Fruit fly (Drosophila melanogaster) whole organism, adult: ENCODE measurements around the gene beg.

Source experiments
- CG11617 ChIP-seq: fragments of 200-800 bp; sonication (Bioruptor generic); optimal IDR thresholded peaks from 2 replicates; lab custom pipeline; 2017; ENCODE audit warnings: mild to moderate bottlenecking, missing biosample characterization, missing genetic modification reagents, missing genetic modification characterization
- CG12768 ChIP-seq: fragments of 200-800 bp; sonication (Bioruptor generic); optimal IDR thresholded peaks from 2 replicates; lab custom pipeline; 2017; ENCODE audit warnings: missing biosample characterization, missing genetic modification characterization, mild to moderate bottlenecking, moderate library complexity, missing genetic modification reagents
- CG14711 ChIP-seq: fragments of 200-800 bp; sonication (Bioruptor generic); optimal IDR thresholded peaks from 2 replicates; lab custom pipeline; 2018; ENCODE audit warnings: missing biosample characterization, mild to moderate bottlenecking, missing genetic modification characterization, moderate library complexity
- CG1620 ChIP-seq: fragments of 200-800 bp; sonication (Bioruptor generic); optimal IDR thresholded peaks from 2 replicates; lab custom pipeline; 2016; ENCODE audit warnings: missing biosample characterization, missing genetic modification characterization
- CG33017 ChIP-seq: fragments of 200-800 bp; sonication (Bioruptor generic); optimal IDR thresholded peaks from 2 replicates; lab custom pipeline; 2018; ENCODE audit warnings: missing biosample characterization, mild to moderate bottlenecking, missing genetic modification characterization, moderate library complexity
- CG5204 ChIP-seq: fragments of 200-800 bp; sonication (Bioruptor generic); optimal IDR thresholded peaks from 2 replicates; lab custom pipeline; 2016; ENCODE audit warnings: missing biosample characterization, missing genetic modification characterization
- CG7045 ChIP-seq: fragments of 200-800 bp; sonication (Bioruptor generic); optimal IDR thresholded peaks from 2 replicates; lab custom pipeline; 2017; ENCODE audit warnings: missing biosample characterization, mild to moderate bottlenecking, missing genetic modification characterization
- CG7101 ChIP-seq: fragments of 200-800 bp; sonication (Bioruptor generic); optimal IDR thresholded peaks from 2 replicates; lab custom pipeline; 2018; ENCODE audit warnings: missing biosample characterization, mild to moderate bottlenecking, missing genetic modification characterization, moderate library complexity
- Clk ChIP-seq: fragments of 200-800 bp; sonication (Bioruptor generic); optimal IDR thresholded peaks from 2 replicates; lab custom pipeline; 2017; ENCODE audit warnings: missing biosample characterization, missing genetic modification characterization
- Crg-1 ChIP-seq: fragments of 200-800 bp; sonication (Bioruptor generic); optimal IDR thresholded peaks from 2 replicates; lab custom pipeline; 2016; ENCODE audit warnings: missing biosample characterization, missing genetic modification characterization
- Hr96 ChIP-seq: fragments of 200-800 bp; sonication (Bioruptor generic); optimal IDR thresholded peaks from 2 replicates; lab custom pipeline; 2016; ENCODE audit warnings: missing biosample characterization, missing genetic modification characterization
- Mnt ChIP-seq: fragments of 200-800 bp; sonication (Bioruptor generic); optimal IDR thresholded peaks from 2 replicates; lab custom pipeline; 2016; ENCODE audit warnings: missing biosample characterization, mild to moderate bottlenecking, missing genetic modification characterization
- bab1 ChIP-seq: fragments of 200-800 bp; sonication (Bioruptor generic); optimal IDR thresholded peaks from 3 replicates; lab custom pipeline; 2019; ENCODE audit warnings: missing biosample characterization, mild to moderate bottlenecking, missing genetic modification characterization, moderate library complexity
- cic ChIP-seq: fragments of 200-800 bp; sonication (Bioruptor generic); optimal IDR thresholded peaks from 2 replicates; lab custom pipeline; 2017; ENCODE audit warnings: missing biosample characterization, mild to moderate bottlenecking, missing genetic modification characterization, moderate library complexity
- cnc ChIP-seq, 2 experiments: fragments of >200 bp; optimal IDR thresholded peaks; 2 replicates each; lab custom pipeline; 2017
- kay ChIP-seq: fragments of 200-800 bp; sonication (Bioruptor generic); peaks from one replicate; lab custom pipeline; 2016; ENCODE audit warnings: missing biosample characterization, missing genetic modification characterization, borderline replicate concordance
- ovo ChIP-seq: fragments of 200-800 bp; sonication (Bioruptor generic); optimal IDR thresholded peaks from 2 replicates; lab custom pipeline; 2016; ENCODE audit warnings: missing biosample characterization, missing genetic modification characterization
- pad ChIP-seq: fragments of 200-800 bp; sonication (Bioruptor generic); optimal IDR thresholded peaks from 3 replicates; lab custom pipeline; 2017; ENCODE audit warnings: missing biosample characterization, missing genetic modification characterization, mild to moderate bottlenecking, moderate library complexity, missing genetic modification reagents
- tj ChIP-seq: fragments of 200-800 bp; sonication (Bioruptor generic); optimal IDR thresholded peaks from 3 replicates; lab custom pipeline; 2017; ENCODE audit warnings: missing biosample characterization, mild to moderate bottlenecking, missing genetic modification characterization, moderate library complexity
- toe ChIP-seq: fragments of 200-800 bp; sonication (Bioruptor generic); optimal IDR thresholded peaks from 2 replicates; lab custom pipeline; 2016; ENCODE audit warnings: missing biosample characterization, missing genetic modification characterization

The beg gene

DNA sequence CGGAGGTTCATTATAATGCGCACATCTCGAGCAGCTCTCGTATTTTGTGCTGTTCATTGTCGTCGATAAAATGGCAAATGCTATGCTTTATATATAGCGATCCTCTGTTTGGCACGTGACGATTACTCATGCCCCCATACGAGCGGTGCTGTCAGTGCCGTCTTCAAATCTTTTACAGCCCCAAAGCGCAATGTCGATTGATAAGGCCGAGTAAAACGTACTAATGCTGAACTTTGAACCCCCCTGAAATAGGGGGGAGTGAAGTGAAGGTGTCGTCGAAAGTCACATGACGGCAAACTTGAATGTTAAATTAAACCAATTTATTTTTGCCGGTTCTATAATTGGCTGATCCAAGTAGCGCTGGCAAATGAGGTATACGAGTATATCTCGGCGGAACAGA, 35.2 kb upstream of the beg start:
- TF ChIP-seq tj (GFP tag; lab: Kevin White, UChicago) (peak; percentile 27), CG11617 (peak; percentile 45), CG7045 (peak; percentile 43), CG1620 (no peak), Hr96 (peak; percentile 86), bab1 (GFP tag; lab: Kevin White, UChicago) (peak; percentile 15), CG12768 (GFP tag; lab: Kevin White, UChicago) (peak; percentile 97), CG14711 (no peak), pad (GFP tag; lab: Kevin White, UChicago) (no peak), Crg-1 (GFP tag; lab: Kevin White, UChicago) (peak; percentile 4), cnc (optimal IDR thresholded peaks at IDR 0.05; lab: Kevin White, UChicago) (no peak), Mnt (GFP tag; lab: Kevin White, UChicago) (peak; percentile 64), Clk (GFP tag; lab: Kevin White, UChicago) (peak; percentile 64), toe (GFP tag; lab: Kevin White, UChicago) (no peak), CG7101 (tag; lab: Kevin White, UChicago) (peak; percentile 36), cic (GFP tag; lab: Kevin White, UChicago) (peak; percentile 69), CG33017 (tag; lab: Kevin White, UChicago) (peak; percentile 58), ovo (no peak), kay (GFP tag; lab: Kevin White, UChicago) (no peak), CG5204 (no peak)

DNA sequence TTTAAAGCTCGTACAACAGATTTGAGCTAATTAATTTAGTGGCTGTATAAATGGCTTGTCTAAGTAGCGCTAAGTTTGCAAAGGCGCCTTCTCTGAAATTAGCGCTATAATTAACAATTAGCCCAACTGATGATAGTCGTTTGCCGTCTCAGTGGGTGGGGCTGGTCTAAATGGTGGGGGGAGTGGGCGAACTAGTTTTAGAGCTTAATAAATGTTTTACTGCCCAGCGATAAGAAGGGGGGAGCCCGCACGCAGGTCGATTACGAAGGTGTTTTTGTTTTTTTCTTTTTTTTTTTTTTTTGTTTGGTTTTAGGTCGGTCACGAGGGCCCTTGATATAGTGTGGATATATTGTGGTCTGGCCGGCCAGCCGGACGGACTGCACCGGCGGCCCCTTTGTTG, 34.4 kb upstream of the beg start:
- peak; percentile 21 for TF ChIP-seq CG33017 (tag; lab: Kevin White, UChicago)
- TF ChIP-seq CG14711: no peak
- TF ChIP-seq Clk (GFP tag; lab: Kevin White, UChicago): no peak
- peak; percentile 38 for TF ChIP-seq cic (GFP tag; lab: Kevin White, UChicago)
- no peak for TF ChIP-seq CG1620
- no peak for TF ChIP-seq Crg-1 (GFP tag; lab: Kevin White, UChicago)
- no peak for TF ChIP-seq ovo
- peak; percentile 33 for TF ChIP-seq CG7101 (tag; lab: Kevin White, UChicago)
- TF ChIP-seq CG11617: peak; percentile 9
- peak; percentile 63 for TF ChIP-seq CG7045
- no peak for TF ChIP-seq Hr96
- no peak for TF ChIP-seq bab1 (GFP tag; lab: Kevin White, UChicago)
- TF ChIP-seq cnc (optimal IDR thresholded peaks at IDR 0.05; lab: Kevin White, UChicago): no peak
- TF ChIP-seq tj (GFP tag; lab: Kevin White, UChicago): no peak
- TF ChIP-seq kay (GFP tag; lab: Kevin White, UChicago): no peak
- TF ChIP-seq toe (GFP tag; lab: Kevin White, UChicago): peak; percentile 14
- peak; percentile 2 for TF ChIP-seq pad (GFP tag; lab: Kevin White, UChicago)
- TF ChIP-seq CG5204: no peak
- TF ChIP-seq CG12768 (GFP tag; lab: Kevin White, UChicago): peak; percentile 69
- TF ChIP-seq Mnt (GFP tag; lab: Kevin White, UChicago): peak; percentile 33

DNA sequence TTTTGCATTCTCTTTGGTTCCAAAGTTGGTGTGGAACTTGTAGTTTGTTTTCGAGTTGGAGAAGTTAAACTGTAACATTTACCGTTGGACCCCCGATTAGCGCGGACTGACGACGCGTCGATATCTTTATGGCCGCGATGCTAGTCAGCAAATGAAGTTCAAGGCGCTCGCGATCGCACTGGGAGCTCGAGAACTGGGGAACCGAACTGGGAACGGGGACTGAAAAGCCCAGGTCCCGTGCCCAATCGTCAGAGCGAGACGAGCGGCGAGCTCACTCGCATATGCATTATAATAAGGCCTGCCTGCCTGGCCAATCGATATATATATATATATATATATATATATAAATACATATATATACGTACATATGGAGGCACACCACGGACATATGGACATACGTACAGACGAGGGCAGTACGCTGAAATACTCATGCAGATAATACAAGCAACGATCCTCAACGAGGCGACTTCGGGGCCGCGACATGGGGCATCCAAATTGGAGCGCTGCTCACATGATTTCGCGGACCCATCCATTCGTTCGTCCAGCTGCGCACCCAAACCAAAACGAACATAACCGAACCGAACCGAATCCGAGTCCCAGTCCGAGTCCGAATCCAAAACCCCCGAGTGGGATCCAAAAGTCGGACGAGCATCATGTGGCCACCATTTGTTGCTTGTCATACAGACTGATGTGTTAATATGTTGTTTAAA, 33.2 kb upstream of the beg start:
- TF ChIP-seq Clk (GFP tag; lab: Kevin White, UChicago) (no peak), cic (GFP tag; lab: Kevin White, UChicago) (peak; percentile 19), Mnt (GFP tag; lab: Kevin White, UChicago) (no peak), cnc (optimal IDR thresholded peaks at IDR 0.05; lab: Kevin White, UChicago) (peak in 1 of 2 experiments; percentile 19), CG12768 (GFP tag; lab: Kevin White, UChicago) (peak; percentile 5)

DNA sequence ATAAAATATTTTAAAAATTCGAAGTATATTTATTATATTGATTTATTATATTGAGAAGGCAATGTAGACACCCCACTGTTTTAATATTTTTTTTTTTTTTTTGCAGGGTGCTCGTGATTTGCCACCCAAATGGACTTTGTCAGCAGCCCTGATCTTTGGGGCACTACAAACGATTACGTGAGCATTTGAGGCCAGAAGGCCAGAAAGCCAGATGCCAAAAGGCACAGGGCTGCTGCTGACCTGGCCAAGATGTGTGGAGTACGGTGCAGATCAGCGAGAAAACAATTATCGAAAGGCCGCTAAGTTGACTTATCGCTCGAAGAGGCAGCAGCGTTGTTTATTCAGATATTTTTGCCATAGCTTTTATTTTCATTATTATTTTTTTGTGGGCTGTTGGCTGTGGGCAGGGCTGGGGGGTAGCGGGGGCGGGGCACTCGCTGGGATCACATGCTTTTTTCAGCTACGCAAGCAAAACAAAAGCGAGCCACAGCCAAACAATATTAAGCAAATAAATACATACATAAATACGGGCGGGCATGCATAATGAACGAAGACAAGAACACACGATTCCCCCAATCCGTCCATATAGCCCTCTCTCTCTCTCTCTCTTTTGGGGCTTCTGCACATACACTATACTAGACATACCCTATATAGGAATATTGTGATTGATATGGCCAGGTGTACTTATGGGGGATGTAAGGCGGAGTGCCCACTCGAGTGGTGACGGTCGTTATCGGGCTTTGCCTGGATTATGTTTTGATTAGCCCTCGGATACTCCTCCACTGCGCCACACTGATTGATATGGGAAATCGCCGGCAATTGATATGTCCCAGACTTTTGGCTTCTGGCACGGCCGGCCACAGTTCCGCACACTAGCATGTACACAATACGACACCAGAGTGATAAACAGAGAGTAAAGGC, 32.0 kb upstream of the beg start:
- TF ChIP-seq CG7045: peak; percentile 31
- TF ChIP-seq CG12768 (GFP tag; lab: Kevin White, UChicago): peak; percentile 49
- TF ChIP-seq cic (GFP tag; lab: Kevin White, UChicago): peak; percentile 31
- peak; percentile 45 for TF ChIP-seq Crg-1 (GFP tag; lab: Kevin White, UChicago)
- peak; percentile 25 for TF ChIP-seq ovo
- peak; percentile 35 for TF ChIP-seq pad (GFP tag; lab: Kevin White, UChicago)
- no peak for TF ChIP-seq CG5204
- TF ChIP-seq bab1 (GFP tag; lab: Kevin White, UChicago): no peak
- peak; percentile 99 for TF ChIP-seq tj (GFP tag; lab: Kevin White, UChicago)
- no peak for TF ChIP-seq CG11617

DNA sequence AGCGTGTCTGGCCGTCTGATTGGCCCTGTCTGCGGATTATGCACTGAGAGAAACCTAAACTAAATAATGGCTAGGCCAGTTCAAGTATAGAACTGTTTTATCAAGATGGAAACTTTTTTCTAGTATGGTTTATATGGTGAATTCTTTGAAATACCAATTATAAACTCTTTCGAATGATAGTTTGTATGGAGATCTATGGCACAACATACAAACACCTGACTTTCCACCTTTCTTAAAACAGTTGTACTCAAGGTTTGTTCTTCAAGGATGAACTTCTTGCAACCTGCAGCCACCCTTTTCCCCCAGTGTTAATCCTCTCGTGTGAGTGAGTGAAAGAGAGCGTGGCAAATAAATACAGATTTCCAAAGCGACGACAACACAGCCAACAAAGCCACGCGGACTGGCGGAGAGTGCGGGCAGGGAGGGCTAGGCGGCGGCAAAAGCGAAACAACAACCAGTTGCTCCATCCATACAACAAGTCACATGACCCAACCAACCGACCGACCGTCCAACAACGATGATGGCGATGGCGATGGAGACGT, 31.2 kb upstream of the beg start:
- no peak for TF ChIP-seq cic (GFP tag; lab: Kevin White, UChicago)
- TF ChIP-seq CG7045: peak; percentile 85
- TF ChIP-seq CG14711: peak; percentile 67
- TF ChIP-seq CG11617: peak; percentile 59
- peak; percentile 3 for TF ChIP-seq ovo
- TF ChIP-seq CG5204: peak; percentile 87
- TF ChIP-seq toe (GFP tag; lab: Kevin White, UChicago): peak; percentile 69
- peak; percentile 72 for TF ChIP-seq CG7101 (tag; lab: Kevin White, UChicago)
- TF ChIP-seq CG1620: no peak
- TF ChIP-seq CG33017 (tag; lab: Kevin White, UChicago): peak; percentile 75
- peak; percentile 82 for TF ChIP-seq kay (GFP tag; lab: Kevin White, UChicago)
- TF ChIP-seq CG12768 (GFP tag; lab: Kevin White, UChicago): peak; percentile 79
- peak; percentile 16 for TF ChIP-seq Mnt (GFP tag; lab: Kevin White, UChicago)
- no peak for TF ChIP-seq bab1 (GFP tag; lab: Kevin White, UChicago)
- TF ChIP-seq Hr96: peak; percentile 56
- TF ChIP-seq Crg-1 (GFP tag; lab: Kevin White, UChicago): no peak
- TF ChIP-seq tj (GFP tag; lab: Kevin White, UChicago): peak; percentile 28
- TF ChIP-seq Clk (GFP tag; lab: Kevin White, UChicago): peak; percentile 59
- peak; percentile 37 for TF ChIP-seq pad (GFP tag; lab: Kevin White, UChicago)
- TF ChIP-seq cnc (optimal IDR thresholded peaks at IDR 0.05; lab: Kevin White, UChicago): no peak
